Worm (Caenorhabditis elegans): Measurements from ENCODE around the gene F49A5.10.

ce11 chrV:16893440-16893839 lies 18.4 kb downstream of the F49A5.10 start, which contains the start of gene F09C6.15:
- no peak for TF ChIP-seq lin-15B (tag; optimal IDR thresholded peaks at IDR 0.05)
- TF ChIP-seq nhr-11 (tag; optimal IDR thresholded peaks at IDR 0.05): no peak
- no peak for TF ChIP-seq nhr-237 (tag; optimal IDR thresholded peaks at IDR 0.05)
- TF ChIP-seq ztf-11 (tag; optimal IDR thresholded peaks at IDR 0.05): no peak
- no peak for TF ChIP-seq pha-4 (tag; optimal IDR thresholded peaks at IDR 0.05)
- no peak for TF ChIP-seq ceh-82 (tag; optimal IDR thresholded peaks at IDR 0.05)
- TF ChIP-seq nhr-12 (tag; optimal IDR thresholded peaks at IDR 0.05): no peak
- no peak for TF ChIP-seq pqm-1 (tag; optimal IDR thresholded peaks at IDR 0.05)
- TF ChIP-seq lin-39 (tag; optimal IDR thresholded peaks at IDR 0.05): no peak
- no peak for TF ChIP-seq unc-62 (GFP tag; optimal IDR thresholded peaks at IDR 0.05)
